Worm (Caenorhabditis elegans): ENCODE data around the gene bcl-7.

bcl-7 gene

DNA sequence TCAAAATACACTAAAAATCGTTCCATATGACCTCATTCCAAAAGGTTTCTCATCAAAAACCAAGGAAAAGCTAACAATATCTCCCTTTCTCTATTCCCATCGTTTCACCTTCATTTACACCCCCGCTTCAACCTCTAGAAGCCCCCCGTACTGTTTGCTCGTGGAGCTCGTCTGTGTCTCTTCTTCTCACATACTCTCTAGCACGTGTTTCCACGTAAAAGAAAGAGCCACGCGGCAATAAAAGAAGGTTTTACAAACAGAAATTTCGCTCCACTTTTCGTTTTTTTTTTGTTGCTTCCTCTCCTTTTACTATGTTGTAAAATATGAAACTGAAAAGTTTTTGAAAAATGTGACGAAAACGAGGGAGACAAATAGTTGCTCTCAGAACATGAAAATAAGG, 33.0 kb upstream of the bcl-7 start:
- TF ChIP-seq F22D6.2 (tag; optimal IDR thresholded peaks at IDR 0.05) (no peak), pha-4 (tag; optimal IDR thresholded peaks at IDR 0.05) (peak; percentile 63)

DNA sequence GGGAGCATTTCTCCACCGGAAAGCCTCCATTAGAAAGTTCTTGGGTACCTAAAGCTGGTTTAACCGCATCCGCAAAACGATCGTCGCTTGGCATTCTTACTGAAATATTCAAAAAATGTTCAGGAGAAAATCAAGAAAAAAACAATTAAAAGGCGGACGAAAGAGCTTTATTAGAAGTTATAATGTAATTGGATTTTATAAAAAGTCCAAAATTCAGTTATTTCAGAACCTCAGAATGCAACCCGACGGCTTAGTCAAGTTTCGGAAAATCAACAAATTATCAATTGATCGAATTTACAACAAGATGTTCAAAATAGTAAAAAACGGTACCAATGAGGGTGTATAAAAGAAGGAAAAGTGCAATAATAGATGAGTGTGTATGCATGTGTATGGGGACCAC, 30.0 kb upstream of the bcl-7 start, which contains the start of gene pxl-1:
pxl-1 (minus strand) TSS at position 101 of the 400 bp plus-strand sequence.
- TF ChIP-seq zim-3 (tag; optimal IDR thresholded peaks at IDR 0.05), result no peak
- TF ChIP-seq egrh-3 (GFP tag; IDR thresholded peaks at IDR 0.05), result no peak
- no peak for TF ChIP-seq dox-1 (GFP tag; IDR thresholded peaks at IDR 0.05)
- no peak for TF ChIP-seq hlh-12 (tag; optimal IDR thresholded peaks at IDR 0.05)
- TF ChIP-seq F37B4.10 (GFP tag; IDR thresholded peaks at IDR 0.05), result no peak
- TF ChIP-seq madf-3 (GFP tag; IDR thresholded peaks at IDR 0.05), result no peak
- no peak for TF ChIP-seq ceh-91 (GFP tag; IDR thresholded peaks at IDR 0.05)

DNA sequence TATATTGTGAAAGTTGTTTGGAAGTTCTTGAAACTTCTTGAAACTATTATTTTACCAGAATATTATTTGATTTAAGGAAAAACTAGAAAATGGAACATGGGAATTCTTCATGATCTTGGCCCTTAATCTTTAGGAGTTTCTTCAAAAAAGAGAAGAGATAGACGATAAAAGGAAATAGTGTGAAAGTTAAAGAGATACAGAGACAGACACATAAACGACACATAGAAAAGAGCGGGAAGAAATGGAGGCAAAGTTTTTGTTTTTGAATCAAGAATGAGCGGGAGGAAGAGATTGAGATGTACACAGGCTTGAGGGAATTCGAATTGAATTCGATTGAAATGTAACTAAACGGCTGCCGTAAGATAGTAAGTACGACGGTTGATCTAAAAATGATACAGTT, 28.4 kb upstream of the bcl-7 start:
- TF ChIP-seq attf-5 (GFP tag; optimal IDR thresholded peaks at IDR 0.05) (no peak), F10E7.11 (tag; optimal IDR thresholded peaks at IDR 0.05) (no peak), efl-1 (GFP tag; optimal IDR thresholded peaks at IDR 0.05) (peak; percentile 30)

DNA sequence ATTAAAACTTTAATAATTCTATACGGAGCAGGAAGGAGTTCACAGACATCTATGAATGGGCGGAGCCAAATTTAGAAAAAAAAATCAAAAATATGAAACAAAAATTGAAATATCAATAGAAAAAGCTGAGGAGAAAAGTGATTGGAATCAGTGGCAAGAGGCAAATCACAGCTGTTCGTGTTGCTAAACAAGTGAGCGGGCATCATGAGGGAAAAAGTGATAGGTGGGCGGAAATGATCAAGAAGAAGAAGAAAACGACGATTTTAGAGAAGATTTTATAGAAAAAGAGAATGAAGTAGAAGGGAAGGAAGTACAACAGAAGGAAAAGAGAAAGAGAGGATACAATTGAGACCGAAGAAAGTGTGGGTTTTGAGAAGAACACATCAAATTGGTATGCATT, 27.3 kb upstream of the bcl-7 start:
- TF ChIP-seq ztf-6 (GFP tag; IDR thresholded peaks at IDR 0.05) (no peak), lin-35 (GFP tag; optimal IDR thresholded peaks at IDR 0.05) (no peak), him-1 (tag; optimal IDR thresholded peaks at IDR 0.05) (no peak), K11D2.4 (GFP tag; IDR thresholded peaks at IDR 0.05) (no peak), C06A6.2 (GFP tag; conservative IDR thresholded peaks at IDR 0.05) (no peak), lsy-27 (tag; optimal IDR thresholded peaks at IDR 0.05; ENCODE audit: borderline replicate concordance, insufficient read depth) (no peak), madf-3 (GFP tag; IDR thresholded peaks at IDR 0.05) (no peak)

DNA sequence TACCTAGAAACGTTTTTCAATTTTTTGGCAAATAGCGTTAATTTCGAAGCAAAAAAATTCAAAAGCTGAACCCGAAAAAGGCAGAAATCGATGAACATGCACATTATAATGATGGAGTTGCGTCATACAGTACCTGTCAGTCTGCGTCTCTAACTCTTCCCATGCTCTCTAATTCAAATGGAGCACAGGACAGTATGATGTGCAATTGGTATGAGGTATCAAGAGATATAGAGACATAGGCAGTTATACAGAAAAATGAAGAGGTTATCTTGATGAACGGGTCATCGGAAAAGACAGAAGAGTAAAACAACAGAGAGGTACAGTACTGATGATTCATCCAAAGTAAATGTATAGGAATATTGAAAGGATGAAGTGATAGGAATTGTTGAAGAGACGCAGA, 25.2 kb upstream of the bcl-7 start:
- TF ChIP-seq mcd-1 (GFP tag; IDR thresholded peaks at IDR 0.05), result no peak
- no peak for TF ChIP-seq tbp1 (GFP tag; optimal IDR thresholded peaks at IDR 0.05)
- peak; percentile 28 for TF ChIP-seq nhr-80 (tag; optimal IDR thresholded peaks at IDR 0.05)
- TF ChIP-seq ZK185.1 (tag; optimal IDR thresholded peaks at IDR 0.05; ENCODE audit: poor library complexity, severe bottlenecking), result no peak
- peak; percentile 61; the same call in 1 of the 2 replicates for TF ChIP-seq hmg-1.2 (GFP tag; IDR thresholded peaks at IDR 0.05)

DNA sequence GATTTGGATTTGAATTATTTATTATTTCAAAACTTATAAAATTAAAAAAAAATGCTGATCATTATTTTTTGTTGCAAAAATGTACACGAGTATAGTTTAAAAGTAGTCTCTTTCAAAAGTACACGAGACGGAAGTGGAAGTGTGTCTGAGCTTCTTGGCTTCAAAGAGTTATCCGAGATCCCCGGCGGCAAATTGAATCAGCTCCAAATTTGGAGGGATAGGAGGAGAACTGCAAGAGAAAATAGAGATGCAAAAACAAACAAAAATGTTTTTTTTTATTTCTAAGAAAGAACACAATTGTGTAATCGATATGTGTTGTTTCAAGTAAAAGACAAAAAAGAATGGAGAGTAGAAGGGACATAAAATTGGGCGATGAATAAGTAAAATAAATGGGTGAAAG, 23.3 kb upstream of the bcl-7 start:
- TF ChIP-seq zim-3 (tag; optimal IDR thresholded peaks at IDR 0.05) (no peak), cebp-1 (GFP tag; IDR thresholded peaks at IDR 0.05) (no peak), cebp-1 (tag; optimal IDR thresholded peaks at IDR 0.05) (no peak), F49E8.2 (tag; optimal IDR thresholded peaks at IDR 0.05; ENCODE audit: insufficient read depth) (no peak), F10E7.11 (tag; optimal IDR thresholded peaks at IDR 0.05) (no peak)

DNA sequence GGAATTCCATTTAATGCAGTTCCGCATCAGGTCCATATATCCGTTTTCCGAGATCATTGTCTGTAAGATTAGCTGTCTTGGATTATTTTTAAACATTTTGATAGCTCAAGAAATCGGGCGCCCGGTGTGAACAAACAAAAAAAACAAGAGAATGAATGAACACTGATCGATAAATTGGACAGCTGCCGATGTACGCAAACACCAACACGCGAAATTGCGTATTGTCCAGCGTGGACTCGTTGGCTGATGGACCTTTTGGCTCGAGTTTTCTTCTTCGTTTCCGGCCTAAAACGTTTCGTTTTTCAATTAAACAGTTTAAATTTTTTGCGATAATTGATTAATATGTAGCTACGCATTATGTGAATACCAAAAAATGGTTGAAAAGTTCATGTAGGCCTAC, 19.8 kb upstream of the bcl-7 start, which contains the start of gene dpff-1:
dpff-1 (minus strand) TSS at position 288 of the 400 bp plus-strand sequence.
- TF ChIP-seq attf-5 (GFP tag; optimal IDR thresholded peaks at IDR 0.05) (no peak), cebp-2 (GFP tag; IDR thresholded peaks at IDR 0.05) (no peak), K12H6.12 (tag; optimal IDR thresholded peaks at IDR 0.05) (no peak), efl-1 (GFP tag; optimal IDR thresholded peaks at IDR 0.05) (no peak), F57A8.1 (GFP tag; optimal IDR thresholded peaks at IDR 0.05) (no peak), ztf-22 (GFP tag; optimal IDR thresholded peaks at IDR 0.05) (no peak), gei-17 (GFP tag; optimal IDR thresholded peaks at IDR 0.05) (no peak), F33H1.4 (GFP tag; IDR thresholded peaks at IDR 0.05) (peak; percentile 19; the same call in 1 of the 2 replicates), hmg-1.2 (GFP tag; IDR thresholded peaks at IDR 0.05) (peak; percentile 19; the same call in 1 of the 2 replicates), K11D2.4 (GFP tag; IDR thresholded peaks at IDR 0.05) (no peak), sptf-2 (GFP tag; optimal IDR thresholded peaks at IDR 0.05) (no peak), nfyb-1 (GFP tag; IDR thresholded peaks at IDR 0.05) (0 out of 2 replicates have a peak, but pooled peaks have one; percentile 27), nhr-27 (tag; optimal IDR thresholded peaks at IDR 0.05) (no peak)
